Worm (Caenorhabditis elegans) whole organism, L3 larva: ENCODE results near the gene clec-32.

Experiments
- ceh-16 ChIP-seq: sonication (generic microtip); optimal IDR thresholded peaks from 2 replicates; lab custom pipeline; 2017; ENCODE audit warnings: missing biosample characterization, missing genetic modification characterization
- elt-1 ChIP-seq: fragments of 150-350 bp; optimal IDR thresholded peaks from 2 replicates; lab custom pipeline; 2014; ENCODE audit warnings: missing biosample characterization, missing genetic modification characterization
- elt-2 ChIP-seq: sonication (generic microtip); optimal IDR thresholded peaks from 2 replicates; lab custom pipeline; 2016; ENCODE audit warnings: missing genetic modification reagents, mild to moderate bottlenecking, missing genetic modification characterization, missing compliant biosample characterization
- fos-1 ChIP-seq: fragments of 150-350 bp; optimal IDR thresholded peaks from 2 replicates; lab custom pipeline; 2014; ENCODE audit warnings: missing biosample characterization, missing genetic modification characterization
- lin-39 ChIP-seq: fragments of 150-350 bp; optimal IDR thresholded peaks from 2 replicates; lab custom pipeline; 2018; ENCODE audit warnings: missing biosample characterization, missing genetic modification reagents, missing genetic modification characterization
- unc-39 ChIP-seq: sonication (generic microtip); optimal IDR thresholded peaks from 4 replicates; lab custom pipeline; 2017; ENCODE audit warnings: missing biosample characterization, missing genetic modification characterization
- unc-62 ChIP-seq: fragments of 150-350 bp; sonication (generic microtip); optimal IDR thresholded peaks from 4 replicates; lab custom pipeline; 2014; ENCODE audit warnings: missing biosample characterization, missing genetic modification reagents, missing genetic modification characterization

- no peak for TF ChIP-seq unc-39
- TF ChIP-seq fos-1, result no peak
- no peak for TF ChIP-seq unc-62
- TF ChIP-seq ceh-16 (tag; lab: Kevin White, UChicago), result no peak
- TF ChIP-seq elt-1 (tag; lab: Kevin White, UChicago), result no peak
- TF ChIP-seq lin-39 (tag; lab: Kevin White, UChicago), result no peak
- no peak for TF ChIP-seq elt-2 (tag; lab: Kevin White, UChicago)
Measured at ce11 chrV:16811841-16812240, 49.8 kb downstream of the clec-32 start.
